Worm (Caenorhabditis elegans): ENCODE data around the gene C25D7.10.
"Not testable (repeated sequence)": the region's sequence is repeated elsewhere in the genome, so short reads cannot be mapped to it uniquely, and the experiment has no call there.

Gene C25D7.10

ce11 chrV:15113992-15114391 is 46.7 kb downstream of the C25D7.10 start, which contains the start of gene T01G5.6:
Gene T01G5.6, minus strand, starts transcription at chrV:15114092.
- no peak for TF ChIP-seq pes-1 (GFP tag; IDR thresholded peaks at IDR 0.05)
- no peak for TF ChIP-seq F13C5.2 (tag; optimal IDR thresholded peaks at IDR 0.05)
- TF ChIP-seq hnd-1 (tag; optimal IDR thresholded peaks at IDR 0.05): no peak
- TF ChIP-seq sea-1 (GFP tag; conservative IDR thresholded peaks at IDR 0.05): no peak
- TF ChIP-seq hmbx-1 (tag; optimal IDR thresholded peaks at IDR 0.05): no peak
- no peak for TF ChIP-seq tbx-37 (GFP tag; conservative IDR thresholded peaks at IDR 0.05)
- no peak for TF ChIP-seq flt-1 (GFP tag; IDR thresholded peaks at IDR 0.05)
- TF ChIP-seq scrt-1 (GFP tag; IDR thresholded peaks at IDR 0.05): no peak
- TF ChIP-seq ceh-13 (GFP tag; optimal IDR thresholded peaks at IDR 0.05): no peak
- no peak for TF ChIP-seq ama-1 (optimal IDR thresholded peaks at IDR 0.05)
- TF ChIP-seq tra-4 (tag; optimal IDR thresholded peaks at IDR 0.05): no peak
- TF ChIP-seq ets-7 (tag; optimal IDR thresholded peaks at IDR 0.05): no peak
- TF ChIP-seq B0310.2 (tag; optimal IDR thresholded peaks at IDR 0.05): no peak
- TF ChIP-seq tbx-11 (GFP tag; IDR thresholded peaks at IDR 0.05): no peak

ce11 chrV:15115968-15116367 is 48.7 kb downstream of the C25D7.10 start, which contains the start of gene T01G5.8:
Gene T01G5.8, plus strand, starts transcription at chrV:15116268.
- TF ChIP-seq ceh-36 (tag; optimal IDR thresholded peaks at IDR 0.05); tra-4 (tag; optimal IDR thresholded peaks at IDR 0.05); tbx-37 (GFP tag; conservative IDR thresholded peaks at IDR 0.05): not testable (repeated sequence)

Data from whole organism, early embryonic.